Fruit fly (Drosophila melanogaster) whole organism, embryonic: Measurements from ENCODE around the gene CG4972.

Experiments used
- CG10431 ChIP-seq: fragments of 200-800 bp; sonication (Bioruptor generic); optimal IDR thresholded peaks from 3 replicates; lab custom pipeline; 2018; ENCODE audit warnings: missing biosample characterization, mild to moderate bottlenecking, missing genetic modification characterization
- CG10543 ChIP-seq: fragments of 200-800 bp; sonication (Bioruptor generic); optimal IDR thresholded peaks from 3 replicates; lab custom pipeline; 2017; ENCODE audit warnings: missing biosample characterization, mild to moderate bottlenecking, missing genetic modification characterization, moderate library complexity
- CG11247 ChIP-seq: fragments of 200-800 bp; sonication (Bioruptor generic); IDR thresholded peaks from 2 replicates; pipeline ENCODE4 v1.3.6; 2022; ENCODE audit warnings: missing biosample characterization, missing genetic modification characterization
- CG1233 ChIP-seq: fragments of 200-800 bp; sonication (Bioruptor generic); optimal IDR thresholded peaks from 4 replicates; lab custom pipeline; 2018; ENCODE audit warnings: missing biosample characterization, mild to moderate bottlenecking, missing genetic modification characterization
- CG1529 ChIP-seq: fragments of 200-800 bp; sonication (Bioruptor generic); optimal IDR thresholded peaks from 3 replicates; lab custom pipeline; 2018; ENCODE audit warnings: missing biosample characterization, missing genetic modification characterization
- CG1602 ChIP-seq: fragments of 200-800 bp; sonication (Bioruptor generic); optimal IDR thresholded peaks from 3 replicates; lab custom pipeline; 2016; ENCODE audit warnings: missing biosample characterization, missing genetic modification characterization
- CG1603 ChIP-seq: fragments of 200-800 bp; sonication (Bioruptor generic); optimal IDR thresholded peaks from 2 replicates; lab custom pipeline; 2019; ENCODE audit warnings: missing biosample characterization, mild to moderate bottlenecking, missing genetic modification characterization, moderate library complexity
- CG17385 ChIP-seq: fragments of 200-800 bp; sonication (Bioruptor generic); optimal IDR thresholded peaks from 3 replicates; lab custom pipeline; 2018; ENCODE audit warnings: missing biosample characterization, mild to moderate bottlenecking, missing genetic modification characterization
- CG17568 ChIP-seq: fragments of 200-800 bp; sonication (Bioruptor generic); optimal IDR thresholded peaks from 2 replicates; lab custom pipeline; 2018; ENCODE audit warnings: missing biosample characterization, mild to moderate bottlenecking, missing genetic modification characterization, moderate library complexity
- CG17612 ChIP-seq: fragments of 200-800 bp; sonication (Bioruptor generic); IDR thresholded peaks from 2 replicates; pipeline ENCODE4 v1.3.6; 2022; ENCODE audit warnings: missing biosample characterization, missing genetic modification characterization
- CG18619 ChIP-seq: fragments of 200-800 bp; sonication (Bioruptor generic); optimal IDR thresholded peaks from 3 replicates; lab custom pipeline; 2017; ENCODE audit warnings: missing biosample characterization, mild to moderate bottlenecking, missing genetic modification characterization
- CG2875 ChIP-seq: fragments of 200-800 bp; sonication (Bioruptor generic); optimal IDR thresholded peaks from 2 replicates; lab custom pipeline; 2017; ENCODE audit warnings: missing biosample characterization, mild to moderate bottlenecking, missing genetic modification characterization, missing genetic modification reagents
- CG30020 ChIP-seq: fragments of 200-800 bp; optimal IDR thresholded peaks from 2 replicates; lab custom pipeline; 2019; ENCODE audit warnings: missing biosample characterization, mild to moderate bottlenecking, missing genetic modification characterization, moderate library complexity
- CG30403 ChIP-seq: fragments of 200-800 bp; sonication (Bioruptor generic); optimal IDR thresholded peaks from 3 replicates; lab custom pipeline; 2016; ENCODE audit warnings: missing biosample characterization, missing genetic modification characterization
- CG3407 ChIP-seq: fragments of 200-800 bp; sonication (Bioruptor generic); optimal IDR thresholded peaks from 2 replicates; lab custom pipeline; 2018; ENCODE audit warnings: missing biosample characterization, mild to moderate bottlenecking, missing genetic modification characterization
- CG4854 ChIP-seq: fragments of 200-800 bp; sonication (Bioruptor generic); optimal IDR thresholded peaks from 2 replicates; lab custom pipeline; 2016; ENCODE audit warnings: missing biosample characterization, missing genetic modification characterization, inconsistent platforms
- CG5245 ChIP-seq: fragments of 200-800 bp; sonication (Bioruptor generic); optimal IDR thresholded peaks from 3 replicates; lab custom pipeline; 2016; ENCODE audit warnings: missing biosample characterization, missing genetic modification characterization
- CG5953 ChIP-seq: fragments of 200-800 bp; sonication (Bioruptor generic); IDR thresholded peaks from 2 replicates; pipeline ENCODE4 v1.3.6; 2022; ENCODE audit warnings: missing biosample characterization, missing genetic modification characterization
- CG7357 ChIP-seq: fragments of 200-800 bp; sonication (Bioruptor generic); IDR thresholded peaks from 3 replicates; pipeline ENCODE4 v1.3.6; 2022; ENCODE audit warnings: missing biosample characterization, missing genetic modification characterization
- CG9727 ChIP-seq: fragments of 200-800 bp; sonication (Bioruptor generic); optimal IDR thresholded peaks from 3 replicates; lab custom pipeline; 2017; ENCODE audit warnings: missing biosample characterization, mild to moderate bottlenecking, missing genetic modification characterization
- CG9817 ChIP-seq: fragments of 200-800 bp; sonication (Bioruptor generic); optimal IDR thresholded peaks from 2 replicates; lab custom pipeline; 2018; ENCODE audit warnings: missing biosample characterization, mild to moderate bottlenecking, missing genetic modification characterization, moderate library complexity
- Deaf1 ChIP-seq: fragments of 200-800 bp; optimal IDR thresholded peaks from 3 replicates; lab custom pipeline; 2019; ENCODE audit warnings: missing biosample characterization, mild to moderate bottlenecking, missing genetic modification characterization, moderate library complexity
- ERR ChIP-seq: fragments of 200-800 bp; sonication (Bioruptor generic); optimal IDR thresholded peaks from 2 replicates; lab custom pipeline; 2016; ENCODE audit warnings: missing biosample characterization, missing genetic modification characterization
- Eip74EF ChIP-seq, 2 experiments: fragments of 200-800 bp in 1 of 2; fragments of >200 bp in 1 of 2; sonication (Bioruptor generic) in 1 of 2; optimal IDR thresholded peaks; 2 replicates each; lab custom pipeline; 2017 to 2019; ENCODE audit warnings: missing biosample characterization in 2 of 2, missing genetic modification characterization in 2 of 2, mild to moderate bottlenecking in 1 of 2, moderate library complexity in 1 of 2
- HLH4C ChIP-seq: fragments of 200-800 bp; sonication (Bioruptor generic); IDR thresholded peaks from 3 replicates; pipeline ENCODE4 v1.3.6; 2022; ENCODE audit warnings: missing biosample characterization, missing genetic modification characterization; ENCODE audit not compliant: partially characterized antibody
- HLH54F ChIP-seq: fragments of 200-800 bp; sonication (Bioruptor generic); optimal IDR thresholded peaks from 3 replicates; lab custom pipeline; 2016; ENCODE audit warnings: missing biosample characterization, missing genetic modification characterization
- Meics ChIP-seq: fragments of 200-800 bp; sonication (Bioruptor generic); optimal IDR thresholded peaks from 2 replicates; lab custom pipeline; 2017; ENCODE audit warnings: missing biosample characterization, mild to moderate bottlenecking, missing genetic modification characterization
- Spps ChIP-seq: fragments of 200-800 bp; sonication (Bioruptor generic); optimal IDR thresholded peaks from 2 replicates; lab custom pipeline; 2018; ENCODE audit warnings: missing biosample characterization, mild to moderate bottlenecking, missing genetic modification characterization
- YL-1 ChIP-seq: fragments of 200-800 bp; sonication (Bioruptor generic); optimal IDR thresholded peaks from 3 replicates; lab custom pipeline; 2017; ENCODE audit warnings: missing biosample characterization, mild to moderate bottlenecking, missing genetic modification characterization
- ato ChIP-seq: fragments of 200-800 bp; sonication (Bioruptor generic); IDR thresholded peaks from 2 replicates; pipeline ENCODE4 v1.3.6; 2022; ENCODE audit warnings: missing biosample characterization, missing genetic modification characterization; ENCODE audit not compliant: partially characterized antibody
- chn ChIP-seq: fragments of 200-800 bp; sonication (Bioruptor generic); optimal IDR thresholded peaks from 2 replicates; lab custom pipeline; 2016; ENCODE audit warnings: missing biosample characterization, missing genetic modification characterization
- ci ChIP-seq: fragments of 200-800 bp; sonication (Bioruptor generic); IDR thresholded peaks from 3 replicates; pipeline ENCODE4 v1.3.6; 2022; ENCODE audit warnings: missing biosample characterization, missing genetic modification characterization
- dimm ChIP-seq: fragments of 200-800 bp; sonication (Bioruptor generic); IDR thresholded peaks from 2 replicates; pipeline ENCODE4 v1.3.6; 2022; ENCODE audit warnings: missing biosample characterization, missing genetic modification characterization
- fd64A ChIP-seq: fragments of 200-800 bp; sonication (Bioruptor generic); optimal IDR thresholded peaks from 3 replicates; lab custom pipeline; 2018; ENCODE audit warnings: missing biosample characterization, mild to moderate bottlenecking, missing genetic modification characterization
- gem ChIP-seq: fragments of 200-800 bp; sonication (Bioruptor generic); optimal IDR thresholded peaks from 2 replicates; lab custom pipeline; 2019; ENCODE audit warnings: missing biosample characterization, mild to moderate bottlenecking, missing genetic modification characterization, moderate library complexity
- knrl ChIP-seq: fragments of 200-800 bp; sonication (Bioruptor generic); IDR thresholded peaks from 3 replicates; pipeline ENCODE4 v1.3.6; 2022; ENCODE audit warnings: missing biosample characterization, missing genetic modification characterization; ENCODE audit not compliant: partially characterized antibody
- luna ChIP-seq: fragments of 200-800 bp; sonication (Bioruptor generic); optimal IDR thresholded peaks from 2 replicates; lab custom pipeline; 2016; ENCODE audit warnings: missing biosample characterization, missing genetic modification characterization
- nerfin-2 ChIP-seq: fragments of 200-800 bp; sonication (Bioruptor generic); IDR thresholded peaks from 2 replicates; pipeline ENCODE4 v1.3.6; 2022; ENCODE audit warnings: missing biosample characterization, missing genetic modification characterization; ENCODE audit not compliant: partially characterized antibody
- otp ChIP-seq: fragments of 200-800 bp; sonication (Bioruptor generic); IDR thresholded peaks from 3 replicates; pipeline ENCODE4, ENCODE4 v1.3.6; 2022; ENCODE audit warnings: missing biosample characterization, missing genetic modification characterization
- pum ChIP-seq: fragments of 200-800 bp; sonication (Bioruptor generic); optimal IDR thresholded peaks from 2 replicates; lab custom pipeline; 2016; ENCODE audit warnings: missing biosample characterization, missing genetic modification characterization
- pzg ChIP-seq: fragments of 200-800 bp; sonication (Bioruptor generic); optimal IDR thresholded peaks from 3 replicates; lab custom pipeline; 2018; ENCODE audit warnings: missing biosample characterization, mild to moderate bottlenecking, missing genetic modification characterization, moderate library complexity
- sens-2 ChIP-seq: fragments of 200-800 bp; sonication (Bioruptor generic); IDR thresholded peaks from 2 replicates; pipeline ENCODE4 v1.3.6; 2022; ENCODE audit warnings: missing biosample characterization, missing genetic modification characterization
- sim ChIP-seq: fragments of 200-800 bp; sonication (Bioruptor generic); IDR thresholded peaks from 2 replicates; pipeline ENCODE4 v1.3.6; 2022; ENCODE audit warnings: missing biosample characterization, missing genetic modification characterization
- sisA ChIP-seq: fragments of 200-800 bp; sonication (Bioruptor generic); IDR thresholded peaks from 2 replicates; pipeline ENCODE4 v1.3.6; 2022; ENCODE audit warnings: missing biosample characterization, missing genetic modification characterization
- slou ChIP-seq: fragments of 200-800 bp; sonication (Bioruptor generic); optimal IDR thresholded peaks from 3 replicates; lab custom pipeline; 2016; ENCODE audit warnings: missing biosample characterization, missing genetic modification characterization
- stwl ChIP-seq: fragments of 200-800 bp; sonication (Bioruptor generic); optimal IDR thresholded peaks from 3 replicates; lab custom pipeline; 2018; ENCODE audit warnings: missing biosample characterization, mild to moderate bottlenecking, missing genetic modification characterization, moderate library complexity
- sug ChIP-seq: fragments of 200-800 bp; optimal IDR thresholded peaks from 2 replicates; lab custom pipeline; 2019; ENCODE audit warnings: missing biosample characterization, mild to moderate bottlenecking, missing genetic modification characterization, moderate library complexity
- tap ChIP-seq: fragments of 200-800 bp; optimal IDR thresholded peaks from 3 replicates; lab custom pipeline; 2019; ENCODE audit warnings: missing biosample characterization, mild to moderate bottlenecking, missing genetic modification characterization, moderate library complexity
- twi ChIP-seq: fragments of 200-800 bp; optimal IDR thresholded peaks from 2 replicates; lab custom pipeline; 2019; ENCODE audit warnings: missing biosample characterization, mild to moderate bottlenecking, missing genetic modification characterization, moderate library complexity
- vfl ChIP-seq: fragments of 200-800 bp; sonication (Bioruptor generic); optimal IDR thresholded peaks from 2 replicates; lab custom pipeline; 2016; ENCODE audit warnings: missing biosample characterization, missing genetic modification characterization
- yki ChIP-seq: fragments of >200 bp; optimal IDR thresholded peaks from 3 replicates; lab custom pipeline; 2018

The CG4972 gene

DNA sequence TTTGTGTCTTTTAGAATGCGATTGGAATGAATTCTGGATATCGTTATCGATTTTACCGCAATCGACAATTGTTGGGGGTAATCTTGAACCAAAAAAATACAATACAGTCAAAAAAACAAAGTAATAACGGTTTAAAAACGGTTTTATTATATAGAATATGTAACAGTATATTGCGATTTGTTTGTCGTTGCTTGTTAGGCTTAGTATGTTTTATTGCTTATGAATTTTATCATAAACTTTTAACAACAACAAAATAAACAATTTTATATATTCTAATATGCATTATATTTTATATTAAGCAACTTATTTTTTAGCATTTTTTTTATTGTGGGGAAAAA lies 14.8 kb upstream of the CG4972 start, which contains the start of gene CYLD (continued):
- TF ChIP-seq CG9817 (tag; lab: Kevin White, UChicago) (no peak), CG4854 (GFP tag; lab: Kevin White, UChicago) (no peak), yki (lab: Kevin White, UChicago) (no peak), pum (GFP tag; lab: Kevin White, UChicago) (no peak), sens-2 (no peak), HLH4C (no peak; the same call in 1 of the 3 replicates), CG17385 (GFP tag; lab: Kevin White, UChicago) (peak; percentile 75), sug (tag; lab: Kevin White, UChicago) (peak; percentile 49), gem (peak; percentile 89), Meics (GFP tag; lab: Kevin White, UChicago) (peak; percentile 76), nerfin-2 (GFP tag; lab: Robert Waterston, UW) (no peak), CG17612 (no peak), CG1233 (peak; percentile 62), sim (GFP tag; lab: Robert Waterston, UW) (no peak), CG17568 (GFP tag; lab: Kevin White, UChicago) (no peak), CG3407 (peak; percentile 20), tap (tag; lab: Kevin White, UChicago) (peak; percentile 68), knrl (GFP tag; lab: Robert Waterston, UW) (no peak), CG1602 (GFP tag; lab: Kevin White, UChicago) (peak; percentile 59), ci (peak; percentile 83; the same call in 1 of the 3 replicates), sisA (GFP tag; lab: Robert Waterston, UW) (no peak), slou (GFP tag; lab: Kevin White, UChicago) (peak; percentile 73), CG18619 (GFP tag; lab: Kevin White, UChicago) (peak; percentile 35), CG1529 (peak; percentile 25), fd64A (GFP tag; lab: Kevin White, UChicago) (no peak), twi (peak; percentile 9), ato (GFP tag; lab: Robert Waterston, UW) (no peak), luna (GFP tag; lab: Kevin White, UChicago) (no peak), Deaf1 (tag; lab: Kevin White, UChicago) (no peak), pzg (GFP tag; lab: Kevin White, UChicago) (peak; percentile 32), CG9727 (GFP tag; lab: Kevin White, UChicago) (peak; percentile 72), CG30020 (tag; lab: Kevin White, UChicago) (peak; percentile 87), ERR (no peak), vfl (GFP tag; lab: Kevin White, UChicago) (no peak), CG7357 (GFP tag; lab: Robert Waterston, UW) (0 out of 3 replicates have a peak, but pooled peaks have one; percentile 18), Eip74EF (GFP tag; optimal IDR thresholded peaks at IDR 0.05; lab: Kevin White, UChicago) (peak in 1 of 2 experiments; percentile 64), CG11247 (GFP tag; lab: Robert Waterston, UW) (no peak), CG1603 (tag; lab: Kevin White, UChicago) (peak; percentile 76), YL-1 (no peak), otp (GFP tag; lab: Robert Waterston, UW) (no peak), stwl (peak; percentile 67), CG30403 (GFP tag; lab: Kevin White, UChicago) (peak; percentile 80), chn (no peak), CG2875 (peak; percentile 41), HLH54F (no peak), CG10431 (peak; percentile 13), CG5245 (GFP tag; lab: Kevin White, UChicago) (peak; percentile 44), Spps (tag; lab: Kevin White, UChicago) (peak; percentile 72), dimm (no peak), CG5953 (GFP tag; lab: Robert Waterston, UW) (no peak), CG10543 (no peak)
